Worm (Caenorhabditis elegans) whole organism, L1 larva: ENCODE results near the gene ZK180.7.

ENCODE experiments used
- F16B12.6 ChIP-seq: fragments of 150-350 bp; optimal IDR thresholded peaks from 2 replicates; lab custom pipeline; 2014; ENCODE audit warnings: missing biosample characterization, missing genetic modification characterization
- Y116A8C.19 ChIP-seq: sonication (generic microtip); optimal IDR thresholded peaks from 2 replicates; lab custom pipeline; 2016; ENCODE audit warnings: missing compliant biosample characterization, missing genetic modification characterization, borderline replicate concordance
- aha-1 ChIP-seq: fragments of 150-350 bp; optimal IDR thresholded peaks from 2 replicates; lab custom pipeline; 2014; ENCODE audit warnings: missing biosample characterization, missing genetic modification characterization
- aly-2 ChIP-seq: fragments of 150-350 bp; optimal IDR thresholded peaks from 2 replicates; lab custom pipeline; 2014; ENCODE audit warnings: missing biosample characterization, missing genetic modification characterization
- ceh-63 ChIP-seq: fragments of 200-800 bp; sonication (Bioruptor generic); optimal IDR thresholded peaks from 2 replicates; lab custom pipeline; 2018; ENCODE audit warnings: mild to moderate bottlenecking, missing genetic modification characterization, missing compliant biosample characterization
- ceh-82 ChIP-seq, 3 experiments: fragments of 150-350 bp in 1 of 3; sonication (generic microtip) in 2 of 3; optimal IDR thresholded peaks; 2 replicates each; lab custom pipeline; 2014 to 2017; ENCODE audit warnings: missing biosample characterization in 3 of 3, missing genetic modification characterization in 3 of 3
- ceh-88 ChIP-seq: fragments of 200-800 bp; sonication (Bioruptor generic); IDR thresholded peaks from 2 replicates; pipeline ENCODE4 v1.3.6; 2022; ENCODE audit warnings: missing genetic modification characterization, missing compliant biosample characterization
- dpl-1 ChIP-seq, 3 experiments: fragments of 150-350 bp in 2 of 3; sonication (generic microtip) in 1 of 3; optimal IDR thresholded peaks; 2 replicates each; lab custom pipeline; 2014 to 2017; ENCODE audit warnings: missing biosample characterization in 3 of 3, missing genetic modification characterization in 3 of 3, missing genetic modification reagents in 3 of 3
- dsc-1 ChIP-seq: sonication (generic microtip); optimal IDR thresholded peaks from 2 replicates; lab custom pipeline; 2016; ENCODE audit warnings: mild to moderate bottlenecking, missing genetic modification characterization, missing compliant biosample characterization
- efl-1 ChIP-seq, 4 experiments: fragments of 150-350 bp; optimal IDR thresholded peaks in 3 of 4; peaks in 1 of 4; 1 replicate in 1 of 4; 2 replicates in 3 of 4; lab custom pipeline; 2014; ENCODE audit warnings: missing biosample characterization in 2 of 4, missing genetic modification characterization in 2 of 4, missing genetic modification reagents in 2 of 4
- efl-3 ChIP-seq: fragments of 200-800 bp; sonication (Bioruptor generic); optimal IDR thresholded peaks from 2 replicates; lab custom pipeline; 2018; ENCODE audit warnings: mild to moderate bottlenecking, missing genetic modification characterization, missing compliant biosample characterization
- grh-1 ChIP-seq: fragments of 200-800 bp; sonication (Bioruptor generic); IDR thresholded peaks from 2 replicates; pipeline ENCODE4 v1.3.6; 2022; ENCODE audit warnings: missing genetic modification reagents, missing genetic modification characterization, missing compliant biosample characterization
- hpl-2 ChIP-seq: fragments of 150-350 bp; optimal IDR thresholded peaks from 2 replicates; lab custom pipeline; 2014; ENCODE audit warnings: missing biosample characterization, missing genetic modification reagents, missing genetic modification characterization
- jun-1 ChIP-seq: fragments of 150-350 bp; optimal IDR thresholded peaks from 2 replicates; lab custom pipeline; 2014; ENCODE audit warnings: missing biosample characterization, missing genetic modification reagents, missing genetic modification characterization
- lin-13 ChIP-seq: fragments of 150-350 bp; optimal IDR thresholded peaks from 2 replicates; lab custom pipeline; 2014; ENCODE audit warnings: missing biosample characterization, missing genetic modification reagents, missing genetic modification characterization
- lin-14 ChIP-seq: fragments of 200-800 bp; sonication (Bioruptor generic); optimal IDR thresholded peaks from 2 replicates; lab custom pipeline; 2018; ENCODE audit warnings: mild to moderate bottlenecking, missing genetic modification characterization, moderate library complexity, missing compliant biosample characterization
- lin-15B ChIP-seq: fragments of 150-350 bp; sonication (generic microtip); optimal IDR thresholded peaks from 3 replicates; lab custom pipeline; 2014; ENCODE audit warnings: missing biosample characterization, missing genetic modification characterization
- lin-39 ChIP-seq: fragments of 150-350 bp; optimal IDR thresholded peaks from 2 replicates; lab custom pipeline; 2014; ENCODE audit warnings: missing biosample characterization, missing genetic modification reagents, missing genetic modification characterization
- mab-9 ChIP-seq: fragments of 200-800 bp; sonication (Bioruptor generic); IDR thresholded peaks from 2 replicates; pipeline ENCODE4 v1.3.6; 2022; ENCODE audit warnings: missing genetic modification reagents, missing genetic modification characterization, missing compliant biosample characterization
- mdl-1 ChIP-seq, 2 experiments: fragments of 150-350 bp; optimal IDR thresholded peaks; 2 replicates each; lab custom pipeline; 2014 to 2017; ENCODE audit warnings: missing biosample characterization in 2 of 2, missing genetic modification characterization in 2 of 2, inconsistent platforms in 1 of 2
- nhr-11 ChIP-seq: fragments of 150-350 bp; optimal IDR thresholded peaks from 2 replicates; lab custom pipeline; 2014; ENCODE audit warnings: missing biosample characterization, missing genetic modification characterization
- nhr-12 ChIP-seq: sonication (generic microtip); optimal IDR thresholded peaks from 2 replicates; lab custom pipeline; 2017; ENCODE audit warnings: missing biosample characterization, missing genetic modification characterization
- nhr-20 ChIP-seq: sonication (generic microtip); optimal IDR thresholded peaks from 2 replicates; lab custom pipeline; 2016; ENCODE audit warnings: mild to moderate bottlenecking, missing genetic modification characterization, missing compliant biosample characterization
- nhr-71 ChIP-seq: sonication (generic microtip); optimal IDR thresholded peaks from 2 replicates; lab custom pipeline; 2016; ENCODE audit warnings: mild to moderate bottlenecking, missing genetic modification characterization, moderate library complexity, missing compliant biosample characterization
- nhr-76 ChIP-seq: sonication (generic microtip); optimal IDR thresholded peaks from 2 replicates; lab custom pipeline; 2017; ENCODE audit warnings: missing biosample characterization, missing genetic modification characterization
- nhr-77 ChIP-seq: fragments of 150-350 bp; optimal IDR thresholded peaks from 2 replicates; lab custom pipeline; 2014; ENCODE audit warnings: missing biosample characterization, missing genetic modification characterization
- nhr-85 ChIP-seq: sonication (generic microtip); peaks from one replicate; lab custom pipeline; 2016; ENCODE audit warnings: missing genetic modification characterization, inconsistent platforms, missing compliant biosample characterization
- pag-3 ChIP-seq: sonication (generic microtip); optimal IDR thresholded peaks from 2 replicates; lab custom pipeline; 2017; ENCODE audit warnings: missing genetic modification characterization, mild to moderate bottlenecking, missing compliant biosample characterization, antibody characterized with exemption, borderline replicate concordance; ENCODE audit not compliant: insufficient read depth
- skn-1 ChIP-seq: fragments of 150-350 bp; optimal IDR thresholded peaks from 2 replicates; lab custom pipeline; 2014; ENCODE audit warnings: missing biosample characterization, missing genetic modification characterization
- snpc-4 ChIP-seq: fragments of 150-350 bp; optimal IDR thresholded peaks from 2 replicates; lab custom pipeline; 2014; ENCODE audit warnings: missing biosample characterization, missing genetic modification characterization
- sptf-1 ChIP-seq: fragments of 150-350 bp; optimal IDR thresholded peaks from 2 replicates; lab custom pipeline; 2014; ENCODE audit warnings: missing biosample characterization, missing genetic modification characterization
- tbx-2 ChIP-seq: sonication (generic microtip); optimal IDR thresholded peaks from 2 replicates; lab custom pipeline; 2016; ENCODE audit warnings: missing genetic modification characterization, missing compliant biosample characterization
- unc-130 ChIP-seq: fragments of 150-350 bp; optimal IDR thresholded peaks from 2 replicates; lab custom pipeline; 2017; ENCODE audit warnings: missing biosample characterization, missing genetic modification characterization, inconsistent platforms
- unc-30 ChIP-seq: sonication (generic microtip); optimal IDR thresholded peaks from 2 replicates; lab custom pipeline; 2017; ENCODE audit warnings: missing biosample characterization, missing genetic modification characterization
- xbp-1 ChIP-seq: sonication (generic microtip); optimal IDR thresholded peaks from 2 replicates; lab custom pipeline; 2016; ENCODE audit warnings: missing genetic modification characterization, missing compliant biosample characterization
- zag-1 ChIP-seq: fragments of 150-350 bp; optimal IDR thresholded peaks from 2 replicates; lab custom pipeline; 2014; ENCODE audit warnings: missing biosample characterization, missing genetic modification characterization

Gene ZK180.7

DNA sequence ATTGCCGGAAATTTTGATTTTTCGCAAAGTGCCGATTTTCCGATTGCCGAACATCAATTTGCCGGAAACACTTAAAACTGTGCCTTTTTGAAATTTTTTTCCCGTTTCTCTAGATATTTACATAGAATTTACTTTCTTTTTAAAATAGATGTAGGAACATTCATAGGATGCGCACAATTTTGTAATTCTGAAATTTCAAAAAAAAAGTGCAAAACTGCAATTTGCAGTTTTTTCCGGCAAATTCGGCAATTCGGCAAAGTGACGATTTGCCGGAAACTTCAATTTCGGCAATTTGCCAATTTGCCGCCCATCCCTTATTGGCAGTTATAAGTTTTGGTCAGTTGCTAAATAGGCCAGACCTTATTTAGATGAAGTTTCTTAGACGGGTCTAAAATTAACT is 33.7 kb upstream of the ZK180.7 start:
- TF ChIP-seq efl-3 (GFP tag; lab: Kevin White, UChicago), result no peak
- TF ChIP-seq ceh-88 (GFP tag; lab: Robert Waterston, UW), result no peak
- no peak for TF ChIP-seq jun-1 (tag; lab: Kevin White, UChicago)
- TF ChIP-seq nhr-76 (tag; lab: Kevin White, UChicago), result no peak
- TF ChIP-seq grh-1 (GFP tag; lab: Robert Waterston, UW), result no peak
- TF ChIP-seq Y116A8C.19 (tag; lab: Kevin White, UChicago), result no peak
- TF ChIP-seq lin-14 (GFP tag; lab: Kevin White, UChicago), result no peak
- TF ChIP-seq skn-1, result no peak
- TF ChIP-seq aha-1 (tag; lab: Kevin White, UChicago), result no peak
- TF ChIP-seq zag-1 (tag; lab: Kevin White, UChicago), result no peak
- TF ChIP-seq nhr-12 (tag; lab: Kevin White, UChicago), result no peak
- no peak for TF ChIP-seq tbx-2
- no peak for TF ChIP-seq xbp-1 (tag; lab: Kevin White, UChicago)
- no peak for TF ChIP-seq unc-30 (tag; lab: Kevin White, UChicago)
- TF ChIP-seq snpc-4, result no peak
- no peak for TF ChIP-seq pag-3 (tag; lab: Kevin White, UChicago)
- TF ChIP-seq lin-15B (tag; lab: Kevin White, UChicago), result no peak
- TF ChIP-seq aly-2, result no peak
- no peak for TF ChIP-seq mdl-1 (tag; optimal IDR thresholded peaks at IDR 0.05; lab: Kevin White, UChicago)
- TF ChIP-seq F16B12.6 (tag; lab: Kevin White, UChicago), result no peak

ce11 chrIV:4459342-4459741 is 31.0 kb upstream of the ZK180.7 start:
- TF ChIP-seq efl-1 (optimal IDR thresholded peaks at IDR 0.05; lab: Kevin White, UChicago) (no peak), efl-1 (GFP tag; optimal IDR thresholded peaks at IDR 0.05 in 1 of 2; lab: Kevin White, UChicago) (peak in 1 of 2 experiments; percentile 87), nhr-85 (peak; percentile 27), nhr-20 (tag; lab: Kevin White, UChicago) (no peak)

ce11 chrIV:4463132-4463531 is 27.2 kb upstream of the ZK180.7 start, which contains the start of gene M01H9.2:
Gene M01H9.2 (minus strand): TSS chrIV:4463232.
- TF ChIP-seq mab-9 (GFP tag; lab: Robert Waterston, UW) (no peak), nhr-11 (tag; lab: Kevin White, UChicago) (no peak), hpl-2 (GFP tag; lab: Kevin White, UChicago) (no peak), dpl-1 (GFP tag; optimal IDR thresholded peaks at IDR 0.05; lab: Kevin White, UChicago) (no peak), ceh-63 (GFP tag; lab: Kevin White, UChicago) (no peak), ceh-82 (tag; optimal IDR thresholded peaks at IDR 0.05; lab: Kevin White, UChicago) (no peak), dsc-1 (tag; lab: Kevin White, UChicago) (no peak), aly-2 (no peak), sptf-1 (tag; lab: Kevin White, UChicago) (no peak)

- TF ChIP-seq lin-39 (tag; lab: Kevin White, UChicago) (no peak), Y116A8C.19 (tag; lab: Kevin White, UChicago) (no peak), nhr-71 (tag; lab: Kevin White, UChicago) (no peak), mab-9 (GFP tag; lab: Robert Waterston, UW) (no peak), unc-130 (tag; lab: Kevin White, UChicago) (no peak), lin-13 (GFP tag; lab: Kevin White, UChicago) (no peak), hpl-2 (GFP tag; lab: Kevin White, UChicago) (no peak), nhr-77 (tag; lab: Kevin White, UChicago) (no peak)
Measured at ce11 chrIV:4465184-4465583, 25.2 kb upstream of the ZK180.7 start, which contains the start of gene M01H9.5. Gene M01H9.5 (plus strand): TSS chrIV:4465484.
